Worm (Caenorhabditis elegans) whole organism, L4 larva: Measurements from ENCODE around the gene srd-17.
A peak's percentile ranks its signal among the peaks of the same experiment; 100 is the strongest.

Experiments used
- D1046.2 ChIP-seq: fragments of 200-800 bp; sonication (Bioruptor generic); IDR thresholded peaks from 2 replicates; pipeline ENCODE4 v1.3.6; 2022; ENCODE audit warnings: missing genetic modification characterization, missing compliant biosample characterization
- F10B5.3 ChIP-seq: sonication (generic microtip); optimal IDR thresholded peaks from 2 replicates; lab custom pipeline; 2016; ENCODE audit warnings: mild to moderate bottlenecking, missing genetic modification characterization, missing compliant biosample characterization
- R02D3.7 ChIP-seq: fragments of 150-350 bp; sonication (generic microtip); optimal IDR thresholded peaks from 3 replicates; lab custom pipeline; 2014; ENCODE audit warnings: missing biosample characterization, missing genetic modification characterization
- T20F7.1 ChIP-seq: fragments of 200-800 bp; sonication (Bioruptor generic); optimal IDR thresholded peaks from 2 replicates; lab custom pipeline; 2018; ENCODE audit warnings: mild to moderate bottlenecking, missing genetic modification characterization, missing compliant biosample characterization
- Y105C5A.15 ChIP-seq: fragments of 200-800 bp; sonication (Bioruptor generic); IDR thresholded peaks from 2 replicates; pipeline ENCODE4 v1.3.6; 2022; ENCODE audit warnings: missing genetic modification characterization, missing compliant biosample characterization
- Y48G9A.11 ChIP-seq: fragments of 200-800 bp; sonication (Bioruptor generic); IDR thresholded peaks from 2 replicates; pipeline ENCODE4 v1.3.6; 2022; ENCODE audit warnings: missing genetic modification reagents, missing genetic modification characterization, missing compliant biosample characterization
- Y75B8A.6 ChIP-seq: fragments of 200-800 bp; sonication (Bioruptor generic); IDR thresholded peaks from 2 replicates; pipeline ENCODE4 v1.3.6; 2022; ENCODE audit warnings: missing genetic modification reagents, missing genetic modification characterization, missing compliant biosample characterization
- aly-2 ChIP-seq: sonication (generic microtip); optimal IDR thresholded peaks from 2 replicates; lab custom pipeline; 2018; ENCODE audit warnings: missing biosample characterization, missing genetic modification characterization
- ama-1 ChIP-seq: fragments of 150-350 bp; optimal IDR thresholded peaks from 2 replicates; lab custom pipeline; 2014; ENCODE audit warnings: inconsistent platforms, mixed read lengths
- arid-1 ChIP-seq: fragments of 200-800 bp; sonication (Bioruptor generic); conservative IDR thresholded peaks from 2 replicates; pipeline ENCODE4 v1.3.6; 2022; ENCODE audit warnings: missing genetic modification reagents, missing genetic modification characterization, missing compliant biosample characterization
- attf-4 ChIP-seq: sonication (generic microtip); optimal IDR thresholded peaks from 3 replicates; lab custom pipeline; 2017; ENCODE audit warnings: missing biosample characterization, missing genetic modification characterization
- ceh-62 ChIP-seq: sonication (generic microtip); optimal IDR thresholded peaks from 2 replicates; lab custom pipeline; 2017; ENCODE audit warnings: missing biosample characterization, missing genetic modification characterization
- cey-2 ChIP-seq: sonication (generic microtip); optimal IDR thresholded peaks from 3 replicates; lab custom pipeline; 2017; ENCODE audit warnings: missing genetic modification characterization, mild to moderate bottlenecking, missing compliant biosample characterization, antibody characterized with exemption, borderline replicate concordance; ENCODE audit not compliant: insufficient read depth
- daf-12 ChIP-seq: fragments of 150-350 bp; optimal IDR thresholded peaks from 2 replicates; lab custom pipeline; 2014; ENCODE audit warnings: missing biosample characterization, missing genetic modification reagents, missing genetic modification characterization
- daf-8 ChIP-seq: fragments of 200-800 bp; sonication (Bioruptor generic); IDR thresholded peaks from 2 replicates; pipeline ENCODE4 v1.3.6; 2022; ENCODE audit warnings: missing genetic modification characterization, missing compliant biosample characterization
- dmd-6 ChIP-seq: fragments of 200-800 bp; sonication (Bioruptor generic); IDR thresholded peaks from 2 replicates; pipeline ENCODE4 v1.3.6; 2022; ENCODE audit warnings: missing genetic modification reagents, missing genetic modification characterization, missing compliant biosample characterization
- dve-1 ChIP-seq: sonication (generic microtip); optimal IDR thresholded peaks from 2 replicates; lab custom pipeline; 2017; ENCODE audit warnings: antibody characterized with exemption, mild to moderate bottlenecking, missing genetic modification characterization, missing compliant biosample characterization; ENCODE audit not compliant: insufficient read depth
- egl-27 ChIP-seq: sonication (generic microtip); optimal IDR thresholded peaks from 3 replicates; lab custom pipeline; 2017; ENCODE audit warnings: missing biosample characterization, missing genetic modification reagents, missing genetic modification characterization
- hlh-11 ChIP-seq: fragments of 200-800 bp; sonication (Bioruptor generic); optimal IDR thresholded peaks from 2 replicates; lab custom pipeline; 2018; ENCODE audit warnings: mild to moderate bottlenecking, missing genetic modification characterization, missing compliant biosample characterization
- lim-7 ChIP-seq: fragments of 200-800 bp; sonication (Bioruptor generic); IDR thresholded peaks from 2 replicates; pipeline ENCODE4 v1.3.6; 2022; ENCODE audit warnings: missing genetic modification characterization, missing compliant biosample characterization
- lin-1 ChIP-seq: fragments of 200-800 bp; sonication (Bioruptor generic); IDR thresholded peaks from 2 replicates; pipeline ENCODE4 v1.3.6; 2022; ENCODE audit warnings: missing genetic modification reagents, missing genetic modification characterization, missing compliant biosample characterization
- lin-13 ChIP-seq: fragments of 150-350 bp; optimal IDR thresholded peaks from 2 replicates; lab custom pipeline; 2014; ENCODE audit warnings: missing biosample characterization, missing genetic modification reagents, missing genetic modification characterization
- lin-15B ChIP-seq: fragments of 150-350 bp; sonication (generic microtip); optimal IDR thresholded peaks from 3 replicates; lab custom pipeline; 2014; ENCODE audit warnings: missing biosample characterization, missing genetic modification characterization
- lin-39 ChIP-seq: fragments of 150-350 bp; optimal IDR thresholded peaks from 2 replicates; lab custom pipeline; 2014; ENCODE audit warnings: missing biosample characterization, missing genetic modification reagents, missing genetic modification characterization
- lir-3 ChIP-seq: sonication (generic microtip); optimal IDR thresholded peaks from 2 replicates; lab custom pipeline; 2016; ENCODE audit warnings: mild to moderate bottlenecking, missing genetic modification characterization, missing compliant biosample characterization
- lsy-2 ChIP-seq, 2 experiments: fragments of 150-350 bp in 1 of 2; sonication (generic microtip) in 1 of 2; optimal IDR thresholded peaks; 2 replicates each; lab custom pipeline; 2014 to 2017; ENCODE audit warnings: missing biosample characterization in 2 of 2, missing genetic modification characterization in 2 of 2
- madf-5 ChIP-seq, 2 experiments: fragments of 200-800 bp; sonication (Bioruptor generic); IDR thresholded peaks; 2 replicates each; pipeline ENCODE4 v1.3.6; 2022; ENCODE audit warnings: missing compliant biosample characterization in 2 of 2, missing genetic modification characterization in 2 of 2
- madf-9 ChIP-seq: fragments of 200-800 bp; sonication (Bioruptor generic); conservative IDR thresholded peaks from 2 replicates; pipeline ENCODE4 v1.3.6; 2022; ENCODE audit warnings: missing genetic modification reagents, missing genetic modification characterization, missing compliant biosample characterization
- mep-1 ChIP-seq: fragments of 150-350 bp; sonication (generic microtip); optimal IDR thresholded peaks from 3 replicates; lab custom pipeline; 2014; ENCODE audit warnings: missing biosample characterization, missing genetic modification characterization
- mes-2 ChIP-seq: sonication (generic microtip); optimal IDR thresholded peaks from 2 replicates; lab custom pipeline; 2016; ENCODE audit warnings: missing genotype, mild to moderate bottlenecking, missing genetic modification characterization, missing compliant biosample characterization; ENCODE audit not compliant: poor library complexity, severe bottlenecking
- mxl-2 ChIP-seq: fragments of 200-800 bp; sonication (Bioruptor generic); conservative IDR thresholded peaks from 2 replicates; pipeline ENCODE4 v1.3.6; 2022; ENCODE audit warnings: missing genetic modification reagents, missing genetic modification characterization, missing compliant biosample characterization
- mxl-3 ChIP-seq: fragments of 200-800 bp; sonication (Bioruptor generic); optimal IDR thresholded peaks from 2 replicates; lab custom pipeline; 2018; ENCODE audit warnings: mild to moderate bottlenecking, missing genetic modification characterization, missing compliant biosample characterization
- nhr-11 ChIP-seq: fragments of 150-350 bp; optimal IDR thresholded peaks from 2 replicates; lab custom pipeline; 2014; ENCODE audit warnings: missing biosample characterization, missing genetic modification characterization
- nhr-111 ChIP-seq: fragments of 200-800 bp; sonication (Bioruptor generic); optimal IDR thresholded peaks from 2 replicates; lab custom pipeline; 2018; ENCODE audit warnings: mild to moderate bottlenecking, missing genetic modification characterization, missing compliant biosample characterization
- nhr-237 ChIP-seq: sonication (generic microtip); optimal IDR thresholded peaks from 2 replicates; lab custom pipeline; 2017; ENCODE audit warnings: missing biosample characterization, missing genetic modification characterization
- nhr-41 ChIP-seq: fragments of 200-800 bp; sonication (Bioruptor generic); IDR thresholded peaks from 2 replicates; pipeline ENCODE4 v1.3.6; 2022; ENCODE audit warnings: missing genetic modification reagents, missing genetic modification characterization, missing compliant biosample characterization
- nhr-6 ChIP-seq: fragments of 150-350 bp; optimal IDR thresholded peaks from 2 replicates; lab custom pipeline; 2014; ENCODE audit warnings: missing biosample characterization, missing genetic modification characterization
- pha-4 ChIP-seq, 2 experiments: fragments of 150-350 bp in 1 of 2; fragments of 200-800 bp in 1 of 2; sonication (Bioruptor generic) in 1 of 2; IDR thresholded peaks in 1 of 2; optimal IDR thresholded peaks in 1 of 2; 2 replicates each; pipeline versions ENCODE4 v1.3.6 to Lab custom; 2014 to 2022; ENCODE audit warnings: missing genetic modification characterization in 2 of 2, missing genetic modification reagents in 2 of 2, missing biosample characterization in 1 of 2, missing compliant biosample characterization in 1 of 2
- pqm-1 ChIP-seq: sonication (generic microtip); optimal IDR thresholded peaks from 2 replicates; lab custom pipeline; 2017; ENCODE audit warnings: missing biosample characterization, missing genetic modification characterization
- rbr-2 ChIP-seq: sonication (generic microtip); optimal IDR thresholded peaks from 2 replicates; lab custom pipeline; 2016; ENCODE audit warnings: missing genotype, missing genetic modification characterization, missing compliant biosample characterization
- saeg-2 ChIP-seq: fragments of 200-800 bp; sonication (Bioruptor generic); IDR thresholded peaks from 2 replicates; pipeline ENCODE4 v1.3.6; 2022; ENCODE audit warnings: missing genetic modification reagents, missing genetic modification characterization, missing compliant biosample characterization
- skn-1 ChIP-seq: fragments of 150-350 bp; optimal IDR thresholded peaks from 2 replicates; lab custom pipeline; 2014; ENCODE audit warnings: missing biosample characterization, missing genetic modification characterization
- snpc-1.2 ChIP-seq: fragments of 200-800 bp; sonication (Bioruptor generic); IDR thresholded peaks from 2 replicates; pipeline ENCODE4 v1.3.6; 2022; ENCODE audit warnings: missing genetic modification reagents, missing genetic modification characterization, missing compliant biosample characterization
- snpc-4 ChIP-seq: fragments of 150-350 bp; optimal IDR thresholded peaks from 2 replicates; lab custom pipeline; 2014; ENCODE audit warnings: missing biosample characterization, missing genetic modification characterization
- spr-1 ChIP-seq: sonication (generic microtip); optimal IDR thresholded peaks from 2 replicates; lab custom pipeline; 2016; ENCODE audit warnings: mild to moderate bottlenecking, missing genetic modification characterization, missing compliant biosample characterization
- spr-3 ChIP-seq: fragments of 200-800 bp; sonication (Bioruptor generic); optimal IDR thresholded peaks from 2 replicates; lab custom pipeline; 2018; ENCODE audit warnings: mild to moderate bottlenecking, missing genetic modification characterization, missing compliant biosample characterization
- unc-39 ChIP-seq: sonication (generic microtip); optimal IDR thresholded peaks from 2 replicates; lab custom pipeline; 2017; ENCODE audit warnings: missing biosample characterization, missing genetic modification characterization
- vab-7 ChIP-seq: fragments of 200-800 bp; sonication (Bioruptor generic); IDR thresholded peaks from 2 replicates; pipeline ENCODE4 v1.3.6; 2022; ENCODE audit warnings: missing genetic modification reagents, missing genetic modification characterization, missing compliant biosample characterization
- zag-1 ChIP-seq: fragments of 150-350 bp; optimal IDR thresholded peaks from 2 replicates; lab custom pipeline; 2014; ENCODE audit warnings: missing biosample characterization, missing genetic modification characterization
- zip-11 ChIP-seq: fragments of 200-800 bp; sonication (Bioruptor generic); IDR thresholded peaks from 2 replicates; pipeline ENCODE4 v1.3.6; 2022; ENCODE audit warnings: missing genetic modification characterization, missing compliant biosample characterization
- ztf-11 ChIP-seq: fragments of 150-350 bp; optimal IDR thresholded peaks from 2 replicates; lab custom pipeline; 2014; ENCODE audit warnings: missing biosample characterization, missing genetic modification characterization

srd-17 gene

ce11 chrV:13468190-13468765 is 35.8 kb upstream of the srd-17 start, which contains the start of the genes F25H9.6 and F25H9.7 (continued):
- TF ChIP-seq lin-39 (tag; lab: Kevin White, UChicago) (no peak), aly-2 (tag; lab: Kevin White, UChicago) (no peak), zag-1 (tag; lab: Kevin White, UChicago) (no peak), ceh-62 (tag; lab: Kevin White, UChicago) (no peak), lir-3 (tag; lab: Kevin White, UChicago) (peak; percentile 1), hlh-11 (tag; lab: Kevin White, UChicago) (peak; percentile 66), spr-3 (GFP tag; lab: Kevin White, UChicago) (peak; percentile 53), dve-1 (tag; lab: Kevin White, UChicago) (peak; percentile 81), lin-13 (peak; percentile 66), pqm-1 (no peak), dmd-6 (GFP tag; lab: Robert Waterston, UW) (peak; percentile 93), madf-5 (GFP tag; IDR thresholded peaks at IDR 0.05; lab: Robert Waterston, UW) (peak in 1 of 2 experiments; percentile 40; a peak in 1 of 4 replicates), skn-1 (no peak), madf-9 (GFP tag; lab: Robert Waterston, UW) (peak; percentile 93), snpc-1.2 (no peak; the same call in 1 of the 2 replicates), mep-1 (tag; lab: Kevin White, UChicago) (peak; percentile 65), Y48G9A.11 (peak; percentile 94), pha-4 (GFP tag; IDR thresholded peaks at IDR 0.05; lab: Robert Waterston, UW) (peak; percentile 36; the same call in 1 of the 2 replicates), pha-4 (tag; optimal IDR thresholded peaks at IDR 0.05; lab: Kevin White, UChicago) (no peak), lin-15B (tag; lab: Kevin White, UChicago) (no peak), snpc-4 (no peak), rbr-2 (tag; lab: Kevin White, UChicago) (peak; percentile 81), vab-7 (peak; percentile 57; the same call in 1 of the 2 replicates), daf-8 (GFP tag; lab: Robert Waterston, UW) (no peak), cey-2 (tag; lab: Kevin White, UChicago) (no peak), saeg-2 (no peak), Y105C5A.15 (GFP tag; lab: Robert Waterston, UW) (no peak), mes-2 (tag; lab: Kevin White, UChicago) (peak; percentile 100), nhr-6 (tag; lab: Kevin White, UChicago) (peak; percentile 93), nhr-41 (GFP tag; lab: Robert Waterston, UW) (no peak), arid-1 (GFP tag; lab: Robert Waterston, UW) (peak; percentile 60; the same call in 1 of the 2 replicates), lim-7 (no peak), egl-27 (tag; lab: Kevin White, UChicago) (no peak), T20F7.1 (GFP tag; lab: Kevin White, UChicago) (peak; percentile 78), D1046.2 (GFP tag; lab: Robert Waterston, UW) (peak; percentile 78; the same call in 1 of the 2 replicates), zip-11 (GFP tag; lab: Robert Waterston, UW) (no peak), Y75B8A.6 (no peak), lsy-2 (tag; optimal IDR thresholded peaks at IDR 0.05; lab: Kevin White, UChicago) (peak in 1 of 2 experiments; percentile 90), daf-12 (tag; lab: Kevin White, UChicago) (no peak), attf-4 (tag; lab: Kevin White, UChicago) (no peak), nhr-11 (tag; lab: Kevin White, UChicago) (peak; percentile 54), ztf-11 (tag; lab: Kevin White, UChicago) (no peak), nhr-111 (peak; percentile 45), nhr-237 (tag; lab: Kevin White, UChicago) (no peak), spr-1 (tag; lab: Kevin White, UChicago) (peak; percentile 59), mxl-3 (GFP tag; lab: Kevin White, UChicago) (peak; percentile 71), R02D3.7 (tag; lab: Kevin White, UChicago) (no peak), lin-1 (GFP tag; lab: Robert Waterston, UW) (no peak), ama-1 (lab: Kevin White, UChicago) (no peak), mxl-2 (peak; percentile 79), unc-39 (tag; lab: Kevin White, UChicago) (no peak), F10B5.3 (tag; lab: Kevin White, UChicago) (peak; percentile 44)
